Fruit fly (Drosophila melanogaster): ENCODE data around the gene Mnt.

Gene Mnt

DNA sequence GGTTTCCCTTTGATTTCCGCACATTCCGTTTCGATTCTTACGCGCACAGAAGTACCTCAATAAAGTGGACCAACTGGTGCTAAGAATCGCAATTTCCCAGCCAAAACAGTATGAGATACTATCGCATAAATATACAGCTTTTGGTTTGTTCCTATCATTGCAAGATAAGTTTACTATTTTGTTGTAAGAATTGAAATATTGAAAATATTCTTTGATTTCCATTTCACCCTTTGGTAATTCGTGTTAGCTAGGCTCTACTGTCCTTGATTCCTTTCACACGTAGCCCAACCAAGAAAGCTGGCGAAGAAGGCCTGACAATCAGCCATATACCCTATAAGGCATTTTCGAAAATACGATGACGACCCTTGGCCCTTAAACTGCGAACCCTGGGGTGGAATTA, 19.0 kb downstream of the Mnt start (continued):
- TF ChIP-seq NFAT (GFP tag; IDR thresholded peaks at IDR 0.05) = no peak
- TF ChIP-seq insv (GFP tag; optimal IDR thresholded peaks at IDR 0.05) = no peak
- TF ChIP-seq Ssrp (tag; optimal IDR thresholded peaks at IDR 0.05) = peak; percentile 38
- TF ChIP-seq CG12391 (tag; optimal IDR thresholded peaks at IDR 0.05) = peak; percentile 47
- no peak for TF ChIP-seq CG2116 (GFP tag; optimal IDR thresholded peaks at IDR 0.05)
- TF ChIP-seq lilli (GFP tag; optimal IDR thresholded peaks at IDR 0.05) = peak; percentile 37
- TF ChIP-seq Xbp1 (GFP tag; optimal IDR thresholded peaks at IDR 0.05) = peak; percentile 43
- no peak for TF ChIP-seq her (GFP tag; optimal IDR thresholded peaks at IDR 0.05)
- no peak for TF ChIP-seq crc (GFP tag; optimal IDR thresholded peaks at IDR 0.05)
- TF ChIP-seq CG15011 (GFP tag; optimal IDR thresholded peaks at IDR 0.05) = no peak
- TF ChIP-seq CG12155 (GFP tag; optimal IDR thresholded peaks at IDR 0.05) = peak; percentile 28
- TF ChIP-seq tna (GFP tag; IDR thresholded peaks at IDR 0.05; ENCODE audit: partially characterized antibody) = no peak
- TF ChIP-seq CG3726 (GFP tag; IDR thresholded peaks at IDR 0.05) = no peak
- TF ChIP-seq CG31441 (GFP tag; IDR thresholded peaks at IDR 0.05) = peak; percentile 52; the same call in 1 of the 2 replicates
- TF ChIP-seq tup (GFP tag; optimal IDR thresholded peaks at IDR 0.05) = no peak
- no peak for TF ChIP-seq luna (GFP tag; optimal IDR thresholded peaks at IDR 0.05)
- TF ChIP-seq Kr (GFP tag; optimal IDR thresholded peaks at IDR 0.05) = peak; percentile 5
- TF ChIP-seq BtbVII (GFP tag; optimal IDR thresholded peaks at IDR 0.05) = no peak
- no peak for TF ChIP-seq repo (GFP tag; optimal IDR thresholded peaks at IDR 0.05)
- no peak for TF ChIP-seq Lim3 (GFP tag; IDR thresholded peaks at IDR 0.05)
- TF ChIP-seq pan (optimal IDR thresholded peaks at IDR 0.05) = no peak
- TF ChIP-seq pan (GFP tag; optimal IDR thresholded peaks at IDR 0.05 in 1 of 2, IDR thresholded peaks at IDR 0.05 in 1 of 2) = peak in 1 of 2 experiments; percentile 48
- peak; percentile 34 for TF ChIP-seq CG8924 (tag; optimal IDR thresholded peaks at IDR 0.05)
- no peak for TF ChIP-seq CG7987 (GFP tag; optimal IDR thresholded peaks at IDR 0.05)
- peak; percentile 50 for TF ChIP-seq nmo (GFP tag; optimal IDR thresholded peaks at IDR 0.05)
- TF ChIP-seq pnt (GFP tag; optimal IDR thresholded peaks at IDR 0.05) = peak; percentile 36
- TF ChIP-seq tgo (GFP tag; IDR thresholded peaks at IDR 0.05) = no peak
- TF ChIP-seq Taf1 (GFP tag; IDR thresholded peaks at IDR 0.05) = no peak
- TF ChIP-seq CG15073 (GFP tag; optimal IDR thresholded peaks at IDR 0.05) = no peak
- TF ChIP-seq slp2 (GFP tag; optimal IDR thresholded peaks at IDR 0.05) = no peak
- peak; percentile 23 for TF ChIP-seq ATbp (GFP tag; optimal IDR thresholded peaks at IDR 0.05)
- peak; percentile 27; the same call in 1 of the 2 replicates for TF ChIP-seq ttk (GFP tag; IDR thresholded peaks at IDR 0.05)
- peak; percentile 65 for TF ChIP-seq dmrt99B (tag; optimal IDR thresholded peaks at IDR 0.05)
- TF ChIP-seq usp (GFP tag; optimal IDR thresholded peaks at IDR 0.05) = no peak
- TF ChIP-seq CG2875 (GFP tag; optimal IDR thresholded peaks at IDR 0.05) = peak; percentile 32
- TF ChIP-seq CG13894 (tag; optimal IDR thresholded peaks at IDR 0.05) = peak; percentile 66
- peak; percentile 43 for TF ChIP-seq Ets65A (GFP tag)
- TF ChIP-seq trh (GFP tag; optimal IDR thresholded peaks at IDR 0.05) = no peak
- no peak for TF ChIP-seq wor (GFP tag; IDR thresholded peaks at IDR 0.05)
- 0 out of 2 replicates have a peak, but pooled peaks have one; percentile 32 for TF ChIP-seq E2f1 (GFP tag; IDR thresholded peaks at IDR 0.05)
- no peak for TF ChIP-seq yki (optimal IDR thresholded peaks at IDR 0.05)
- TF ChIP-seq mam (GFP tag; optimal IDR thresholded peaks at IDR 0.05) = peak; percentile 32
- no peak for TF ChIP-seq CG12659 (GFP tag; optimal IDR thresholded peaks at IDR 0.05)
- no peak for TF ChIP-seq Sry-β (GFP tag; optimal IDR thresholded peaks at IDR 0.05)
- TF ChIP-seq CG10267 (tag; optimal IDR thresholded peaks at IDR 0.05) = peak; percentile 38
- TF ChIP-seq CG11560 (tag; IDR thresholded peaks at IDR 0.05) = no peak
- no peak for TF ChIP-seq disco-r (GFP tag; optimal IDR thresholded peaks at IDR 0.05)
- peak; percentile 3 for TF ChIP-seq CG18476 (GFP tag; optimal IDR thresholded peaks at IDR 0.05)
- no peak for TF ChIP-seq Dll (GFP tag; IDR thresholded peaks at IDR 0.05; ENCODE audit: partially characterized antibody)
- no peak for TF ChIP-seq Spps (tag; optimal IDR thresholded peaks at IDR 0.05)
- TF ChIP-seq ken (GFP tag; IDR thresholded peaks at IDR 0.05) = 0 out of 3 replicates have a peak, but pooled peaks have one; percentile 42
- TF ChIP-seq CG18764 (GFP tag; optimal IDR thresholded peaks at IDR 0.05) = no peak
